Worm (Caenorhabditis elegans) whole organism, midembryonic: ENCODE results near the gene C18F10.7.

Source experiments
- T22C8.4 ChIP-seq: fragments of 200-800 bp; sonication (Bioruptor generic); IDR thresholded peaks from 2 replicates; pipeline ENCODE4 v1.3.6; 2022; ENCODE audit warnings: missing genetic modification characterization, missing compliant biosample characterization
- flt-1 ChIP-seq: fragments of 200-800 bp; sonication (Bioruptor generic); IDR thresholded peaks from 2 replicates; pipeline ENCODE4 v1.3.6; 2022; ENCODE audit warnings: missing genetic modification characterization, missing compliant biosample characterization
- klf-2 ChIP-seq: fragments of 200-800 bp; sonication (Bioruptor generic); conservative IDR thresholded peaks from 2 replicates; pipeline ENCODE4 v1.3.6; 2022; ENCODE audit warnings: missing genetic modification reagents, missing genetic modification characterization, missing compliant biosample characterization
- med-1 ChIP-seq: sonication (generic microtip); optimal IDR thresholded peaks from 2 replicates; lab custom pipeline; 2017; ENCODE audit warnings: missing genetic modification characterization, mild to moderate bottlenecking, missing compliant biosample characterization, antibody characterized with exemption, missing genetic modification reagents; ENCODE audit not compliant: insufficient read depth
- ref-1 ChIP-seq: fragments of 200-800 bp; sonication (Bioruptor generic); conservative IDR thresholded peaks from 2 replicates; pipeline ENCODE4 v1.3.6; 2022; ENCODE audit warnings: missing genetic modification reagents, missing genetic modification characterization, missing compliant biosample characterization

ce11 chrIII:6317345-6317744, 39.2 kb upstream of the C18F10.7 start:
- TF ChIP-seq ref-1 (GFP tag; lab: Robert Waterston, UW) = no peak
- TF ChIP-seq med-1 (GFP tag; lab: Kevin White, UChicago) = no peak
- TF ChIP-seq flt-1 (GFP tag; lab: Robert Waterston, UW) = no peak
- TF ChIP-seq klf-2 (GFP tag; lab: Robert Waterston, UW) = no peak
- no peak for TF ChIP-seq T22C8.4 (GFP tag; lab: Robert Waterston, UW)
